Worm (Caenorhabditis elegans) whole organism, L4 larva: Measurements from ENCODE around the gene T20D4.12.

ENCODE experiments used
- nhr-102 ChIP-seq: sonication (generic microtip); optimal IDR thresholded peaks from 2 replicates; lab custom pipeline; 2016; ENCODE audit warnings: mild to moderate bottlenecking, missing genetic modification characterization, moderate library complexity, missing compliant biosample characterization
- unc-62 ChIP-seq, 3 experiments: fragments of 150-350 bp in 1 of 3; sonication (generic microtip); optimal IDR thresholded peaks in 2 of 3; peaks in 1 of 3; 1 replicate in 1 of 3; 2 replicates in 2 of 3; lab custom pipeline; 2014 to 2017; ENCODE audit warnings: missing biosample characterization in 3 of 3, missing genetic modification characterization in 3 of 3, missing genetic modification reagents in 3 of 3, missing genotype in 1 of 3
- vab-7 ChIP-seq: fragments of 200-800 bp; sonication (Bioruptor generic); IDR thresholded peaks from 2 replicates; pipeline ENCODE4 v1.3.6; 2022; ENCODE audit warnings: missing genetic modification reagents, missing genetic modification characterization, missing compliant biosample characterization

DNA sequence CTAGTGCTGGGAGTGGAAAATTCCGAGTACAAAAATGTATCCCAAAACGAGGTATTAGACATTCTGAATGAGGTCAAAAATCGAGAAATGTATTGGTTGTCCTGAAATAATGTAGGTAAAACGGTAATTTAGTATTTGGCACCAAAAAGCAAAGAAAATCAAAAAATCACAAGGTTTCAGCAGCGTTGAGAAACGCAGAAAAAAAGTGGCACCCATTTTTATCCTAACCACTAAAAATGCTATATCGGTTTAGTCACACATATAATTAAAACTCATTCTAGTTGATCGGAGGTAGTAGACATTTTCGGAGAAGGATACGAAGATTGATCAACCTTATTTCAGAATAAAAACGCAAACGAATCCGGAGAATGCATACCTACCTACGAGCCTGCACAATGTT is 24.2 kb upstream of the T20D4.12 start, which contains the start of gene srx-121:
- TF ChIP-seq vab-7 (GFP tag; lab: Robert Waterston, UW) (no peak), nhr-102 (tag; lab: Kevin White, UChicago) (no peak), unc-62 (GFP tag; optimal IDR thresholded peaks at IDR 0.05 in 1 of 2; lab: Kevin White, UChicago) (no peak), unc-62 (tag; optimal IDR thresholded peaks at IDR 0.05; lab: Kevin White, UChicago) (no peak)
